Fruit fly (Drosophila melanogaster) whole organism, embryonic: ENCODE measurements around the gene CG15515.

ENCODE experiments used
- Bdp1 ChIP-seq: fragments of 200-800 bp; sonication (Bioruptor generic); optimal IDR thresholded peaks from 3 replicates; lab custom pipeline; 2016; ENCODE audit warnings: missing biosample characterization, missing genetic modification characterization
- CG10462 ChIP-seq: fragments of 200-800 bp; sonication (Bioruptor generic); optimal IDR thresholded peaks from 2 replicates; lab custom pipeline; 2016; ENCODE audit warnings: missing biosample characterization, missing genetic modification characterization
- CG10654 ChIP-seq: fragments of 200-800 bp; sonication (Bioruptor generic); optimal IDR thresholded peaks from 2 replicates; lab custom pipeline; 2016; ENCODE audit warnings: missing biosample characterization, missing genetic modification characterization
- CG12391 ChIP-seq: fragments of 200-800 bp; sonication (Bioruptor generic); optimal IDR thresholded peaks from 3 replicates; lab custom pipeline; 2018; ENCODE audit warnings: missing biosample characterization, mild to moderate bottlenecking, missing genetic modification characterization, moderate library complexity
- CG13894 ChIP-seq: fragments of 200-800 bp; sonication (Bioruptor generic); optimal IDR thresholded peaks from 3 replicates; lab custom pipeline; 2018; ENCODE audit warnings: missing biosample characterization, mild to moderate bottlenecking, missing genetic modification characterization, moderate library complexity
- CG14710 ChIP-seq: fragments of 200-800 bp; sonication (Bioruptor generic); optimal IDR thresholded peaks from 3 replicates; lab custom pipeline; 2019; ENCODE audit warnings: missing biosample characterization, mild to moderate bottlenecking, missing genetic modification characterization, moderate library complexity
- CG17359 ChIP-seq: fragments of 200-800 bp; sonication (Bioruptor generic); optimal IDR thresholded peaks from 3 replicates; lab custom pipeline; 2018; ENCODE audit warnings: missing biosample characterization, mild to moderate bottlenecking, missing genetic modification characterization, moderate library complexity
- CG17385 ChIP-seq: fragments of 200-800 bp; sonication (Bioruptor generic); optimal IDR thresholded peaks from 3 replicates; lab custom pipeline; 2018; ENCODE audit warnings: missing biosample characterization, mild to moderate bottlenecking, missing genetic modification characterization
- CG17802 ChIP-seq: fragments of 200-800 bp; sonication (Bioruptor generic); optimal IDR thresholded peaks from 2 replicates; lab custom pipeline; 2018; ENCODE audit warnings: missing biosample characterization, mild to moderate bottlenecking, missing genetic modification characterization, moderate library complexity
- CG17912 ChIP-seq: fragments of 200-800 bp; sonication (Bioruptor generic); optimal IDR thresholded peaks from 2 replicates; lab custom pipeline; 2018; ENCODE audit warnings: missing biosample characterization, mild to moderate bottlenecking, missing genetic modification characterization
- CG2116 ChIP-seq: fragments of 200-800 bp; sonication (Bioruptor generic); optimal IDR thresholded peaks from 3 replicates; lab custom pipeline; 2018; ENCODE audit warnings: missing biosample characterization, mild to moderate bottlenecking, missing genetic modification characterization
- CG2202 ChIP-seq: fragments of 200-800 bp; sonication (Bioruptor generic); optimal IDR thresholded peaks from 2 replicates; lab custom pipeline; 2018; ENCODE audit warnings: missing biosample characterization, mild to moderate bottlenecking, missing genetic modification characterization
- CG2875 ChIP-seq: fragments of 200-800 bp; sonication (Bioruptor generic); optimal IDR thresholded peaks from 2 replicates; lab custom pipeline; 2017; ENCODE audit warnings: missing biosample characterization, mild to moderate bottlenecking, missing genetic modification characterization, missing genetic modification reagents
- CG3281 ChIP-seq: fragments of 200-800 bp; sonication (Bioruptor generic); optimal IDR thresholded peaks from 3 replicates; lab custom pipeline; 2017; ENCODE audit warnings: missing biosample characterization, mild to moderate bottlenecking, missing genetic modification characterization
- CG4328 ChIP-seq: fragments of 200-800 bp; sonication (Bioruptor generic); optimal IDR thresholded peaks from 3 replicates; lab custom pipeline; 2017; ENCODE audit warnings: missing biosample characterization, missing genetic modification reagents, missing genetic modification characterization
- CG43689 ChIP-seq: fragments of 200-800 bp; sonication (Bioruptor generic); IDR thresholded peaks from 2 replicates; pipeline ENCODE4 v1.3.6; 2022; ENCODE audit warnings: missing biosample characterization, missing genetic modification characterization
- CG4617 ChIP-seq: fragments of 200-800 bp; sonication (Bioruptor generic); optimal IDR thresholded peaks from 3 replicates; lab custom pipeline; 2016; ENCODE audit warnings: missing biosample characterization, missing genetic modification characterization, borderline replicate concordance
- CG5180 ChIP-seq: fragments of 200-800 bp; sonication (Bioruptor generic); optimal IDR thresholded peaks from 3 replicates; lab custom pipeline; 2017; ENCODE audit warnings: missing biosample characterization, missing genetic modification characterization, mild to moderate bottlenecking, moderate library complexity, missing genetic modification reagents
- CG6854 ChIP-seq: fragments of 200-800 bp; sonication (Bioruptor generic); optimal IDR thresholded peaks from 3 replicates; lab custom pipeline; 2017; ENCODE audit warnings: missing biosample characterization, mild to moderate bottlenecking, missing genetic modification characterization
- Dref ChIP-seq: fragments of 200-800 bp; sonication (Bioruptor generic); IDR thresholded peaks from 2 replicates; pipeline ENCODE4 v1.3.6; 2022; ENCODE audit warnings: missing biosample characterization, missing genetic modification characterization
- ERR ChIP-seq: fragments of 200-800 bp; sonication (Bioruptor generic); optimal IDR thresholded peaks from 2 replicates; lab custom pipeline; 2016; ENCODE audit warnings: missing biosample characterization, missing genetic modification characterization
- Fer1 ChIP-seq: fragments of 200-800 bp; sonication (Bioruptor generic); optimal IDR thresholded peaks from 2 replicates; lab custom pipeline; 2017; ENCODE audit warnings: missing biosample characterization, mild to moderate bottlenecking, missing genetic modification characterization
- Fer3 ChIP-seq: fragments of 200-800 bp; sonication (Bioruptor generic); optimal IDR thresholded peaks from 2 replicates; lab custom pipeline; 2018; ENCODE audit warnings: missing biosample characterization, mild to moderate bottlenecking, missing genetic modification characterization, moderate library complexity
- Gug ChIP-seq: fragments of 200-800 bp; sonication (Bioruptor generic); IDR thresholded peaks from 4 replicates; pipeline ENCODE4 v1.3.6; 2022; ENCODE audit warnings: missing biosample characterization, missing genetic modification characterization
- MBD-R2 ChIP-seq: fragments of 200-800 bp; sonication (Bioruptor generic); IDR thresholded peaks from 2 replicates; pipeline ENCODE4 v1.3.6; 2022; ENCODE audit warnings: missing biosample characterization, missing genetic modification characterization
- MESR4 ChIP-seq: fragments of 200-800 bp; sonication (Bioruptor generic); optimal IDR thresholded peaks from 2 replicates; lab custom pipeline; 2018; ENCODE audit warnings: missing biosample characterization, mild to moderate bottlenecking, missing genetic modification characterization, moderate library complexity
- Max ChIP-seq: fragments of 200-800 bp; sonication (Bioruptor generic); optimal IDR thresholded peaks from 2 replicates; lab custom pipeline; 2016; ENCODE audit warnings: missing biosample characterization, mild to moderate bottlenecking, missing genetic modification characterization
- NK7.1 ChIP-seq: fragments of 200-800 bp; sonication (Bioruptor generic); optimal IDR thresholded peaks from 3 replicates; lab custom pipeline; 2016; ENCODE audit warnings: missing biosample characterization, missing genetic modification characterization
- Optix ChIP-seq: fragments of 200-800 bp; sonication (Bioruptor generic); IDR thresholded peaks from 3 replicates; pipeline ENCODE4 v1.3.6; 2022; ENCODE audit warnings: missing biosample characterization, missing genetic modification characterization
- chm ChIP-seq: fragments of 200-800 bp; sonication (Bioruptor generic); IDR thresholded peaks from 2 replicates; pipeline ENCODE4 v1.3.6; 2022; ENCODE audit warnings: missing biosample characterization, missing genetic modification characterization
- ci ChIP-seq: fragments of 200-800 bp; sonication (Bioruptor generic); IDR thresholded peaks from 3 replicates; pipeline ENCODE4 v1.3.6; 2022; ENCODE audit warnings: missing biosample characterization, missing genetic modification characterization
- cwo ChIP-seq: fragments of 200-800 bp; sonication (Bioruptor generic); optimal IDR thresholded peaks from 3 replicates; lab custom pipeline; 2017; ENCODE audit warnings: missing biosample characterization, missing genetic modification characterization, mild to moderate bottlenecking, moderate library complexity, missing genetic modification reagents
- dan ChIP-seq: fragments of 200-800 bp; sonication (Bioruptor generic); IDR thresholded peaks from 2 replicates; pipeline ENCODE4 v1.3.6; 2022; ENCODE audit warnings: missing biosample characterization, missing genetic modification characterization
- ewg ChIP-seq: fragments of 200-800 bp; sonication (Bioruptor generic); optimal IDR thresholded peaks from 3 replicates; lab custom pipeline; 2017; ENCODE audit warnings: mild to moderate bottlenecking, missing biosample characterization, missing genetic modification reagents, missing genetic modification characterization
- knrl ChIP-seq: fragments of 200-800 bp; sonication (Bioruptor generic); IDR thresholded peaks from 3 replicates; pipeline ENCODE4 v1.3.6; 2022; ENCODE audit warnings: missing biosample characterization, missing genetic modification characterization; ENCODE audit not compliant: partially characterized antibody
- onecut ChIP-seq: fragments of 200-800 bp; sonication (Bioruptor generic); IDR thresholded peaks from 2 replicates; pipeline ENCODE4 v1.3.6; 2022; ENCODE audit warnings: missing biosample characterization, missing genetic modification characterization
- otp ChIP-seq: fragments of 200-800 bp; sonication (Bioruptor generic); IDR thresholded peaks from 3 replicates; pipeline ENCODE4, ENCODE4 v1.3.6; 2022; ENCODE audit warnings: missing biosample characterization, missing genetic modification characterization
- pb ChIP-seq: fragments of 200-800 bp; sonication (Bioruptor generic); optimal IDR thresholded peaks from 3 replicates; lab custom pipeline; 2016; ENCODE audit warnings: missing biosample characterization, missing genetic modification characterization
- pum ChIP-seq: fragments of 200-800 bp; sonication (Bioruptor generic); optimal IDR thresholded peaks from 2 replicates; lab custom pipeline; 2016; ENCODE audit warnings: missing biosample characterization, missing genetic modification characterization
- ranshi ChIP-seq: fragments of 200-800 bp; sonication (Bioruptor generic); IDR thresholded peaks from 2 replicates; pipeline ENCODE4 v1.3.6; 2022; ENCODE audit warnings: missing biosample characterization, missing genetic modification characterization
- repo ChIP-seq: fragments of 200-800 bp; sonication (Bioruptor generic); optimal IDR thresholded peaks from 2 replicates; lab custom pipeline; 2016; ENCODE audit warnings: missing biosample characterization, missing genetic modification characterization
- run ChIP-seq: fragments of 200-800 bp; sonication (Bioruptor generic); optimal IDR thresholded peaks from 3 replicates; lab custom pipeline; 2018; ENCODE audit warnings: missing biosample characterization, mild to moderate bottlenecking, missing genetic modification characterization
- sc ChIP-seq, 3 experiments: fragments of >200 bp in 2 of 3; fragments of 200-800 bp in 1 of 3; sonication (Bioruptor generic) in 1 of 3; optimal IDR thresholded peaks; 2 replicates in 2 of 3; 3 replicates in 1 of 3; lab custom pipeline; 2017; ENCODE audit warnings: mild to moderate bottlenecking in 1 of 3, missing biosample characterization in 1 of 3, missing genetic modification characterization in 1 of 3, missing genetic modification reagents in 1 of 3
- sima ChIP-seq: fragments of 200-800 bp; sonication (Bioruptor generic); optimal IDR thresholded peaks from 2 replicates; lab custom pipeline; 2016; ENCODE audit warnings: missing biosample characterization, missing genetic modification characterization
- sna ChIP-seq: fragments of 200-800 bp; sonication (Bioruptor generic); IDR thresholded peaks from 2 replicates; pipeline ENCODE4 v1.3.6; 2022; ENCODE audit warnings: missing biosample characterization, missing genetic modification characterization; ENCODE audit not compliant: partially characterized antibody
- trem ChIP-seq: fragments of 200-800 bp; optimal IDR thresholded peaks from 3 replicates; lab custom pipeline; 2019; ENCODE audit warnings: missing biosample characterization, mild to moderate bottlenecking, missing genetic modification characterization, moderate library complexity
- unc-4 ChIP-seq: fragments of 200-800 bp; sonication (Bioruptor generic); IDR thresholded peaks from 2 replicates; pipeline ENCODE4 v1.3.6; 2022; ENCODE audit warnings: missing biosample characterization, missing genetic modification characterization; ENCODE audit not compliant: partially characterized antibody
- vfl ChIP-seq: fragments of 200-800 bp; sonication (Bioruptor generic); optimal IDR thresholded peaks from 2 replicates; lab custom pipeline; 2016; ENCODE audit warnings: missing biosample characterization, missing genetic modification characterization

CG15515 gene

dm6 chr3R:29861432-29862249, 43.6 kb upstream of the CG15515 start, which contains the start of the genes CG15514 and RpS8 (continued):
- TF ChIP-seq CG2116 (GFP tag; lab: Kevin White, UChicago) (peak; percentile 71), MBD-R2 (GFP tag; lab: Robert Waterston, UW) (peak; percentile 67), CG13894 (tag; lab: Kevin White, UChicago) (peak; percentile 39), ci (GFP tag; lab: Robert Waterston, UW) (peak; percentile 75), CG10654 (GFP tag; lab: Kevin White, UChicago) (peak; percentile 51), CG3281 (GFP tag; lab: Kevin White, UChicago) (peak; percentile 57), CG12391 (tag; lab: Kevin White, UChicago) (peak; percentile 74), Dref (no peak), CG17912 (GFP tag; lab: Kevin White, UChicago) (peak; percentile 63), pb (no peak), CG4617 (GFP tag; lab: Kevin White, UChicago) (peak; percentile 55), CG2875 (GFP tag; lab: Kevin White, UChicago) (peak; percentile 57), onecut (peak; percentile 67), sima (GFP tag; lab: Kevin White, UChicago) (no peak), Max (GFP tag; lab: Kevin White, UChicago) (peak; percentile 94), Fer3 (peak; percentile 41), Optix (peak; percentile 33; the same call in 1 of the 3 replicates), trem (peak; percentile 66), CG17385 (GFP tag; lab: Kevin White, UChicago) (peak; percentile 70), Fer1 (GFP tag; lab: Kevin White, UChicago) (peak; percentile 65), otp (0 out of 3 replicates have a peak, but pooled peaks have one; percentile 30), sc (optimal IDR thresholded peaks at IDR 0.05; lab: Kevin White, UChicago) (no peak), sc (GFP tag; optimal IDR thresholded peaks at IDR 0.05; lab: Kevin White, UChicago) (peak; percentile 17), CG14710 (tag; lab: Kevin White, UChicago) (peak; percentile 78), knrl (no peak), CG10462 (peak; percentile 24), cwo (peak; percentile 33), ERR (GFP tag; lab: Kevin White, UChicago) (peak; percentile 36), pum (GFP tag; lab: Kevin White, UChicago) (peak; percentile 23), run (tag; lab: Kevin White, UChicago) (peak; percentile 25), CG17802 (tag; lab: Kevin White, UChicago) (peak; percentile 33), vfl (GFP tag; lab: Kevin White, UChicago) (no peak), ewg (GFP tag; lab: Kevin White, UChicago) (peak; percentile 44), CG43689 (GFP tag; lab: Robert Waterston, UW) (no peak), NK7.1 (peak; percentile 1), unc-4 (no peak), Gug (GFP tag; lab: Robert Waterston, UW) (peak; percentile 11; the same call in 1 of the 4 replicates), CG4328 (GFP tag; lab: Kevin White, UChicago) (peak; percentile 72), Bdp1 (GFP tag; lab: Kevin White, UChicago) (no peak), CG2202 (peak; percentile 38), sna (GFP tag; lab: Robert Waterston, UW) (no peak), repo (GFP tag; lab: Kevin White, UChicago) (no peak), MESR4 (GFP tag; lab: Kevin White, UChicago) (peak; percentile 97), chm (GFP tag; lab: Robert Waterston, UW) (peak; percentile 57; the same call in 1 of the 2 replicates), CG17359 (peak; percentile 57), CG6854 (no peak), ranshi (GFP tag; lab: Robert Waterston, UW) (0 out of 2 replicates have a peak, but pooled peaks have one; percentile 26), dan (GFP tag; lab: Robert Waterston, UW) (no peak), CG5180 (GFP tag; lab: Kevin White, UChicago) (peak; percentile 56)
